Fruit fly (Drosophila melanogaster): Measurements from ENCODE around the gene CG34433.
A peak's percentile ranks its signal among the peaks of the same experiment; 100 is the strongest.

Gene CG34433

DNA sequence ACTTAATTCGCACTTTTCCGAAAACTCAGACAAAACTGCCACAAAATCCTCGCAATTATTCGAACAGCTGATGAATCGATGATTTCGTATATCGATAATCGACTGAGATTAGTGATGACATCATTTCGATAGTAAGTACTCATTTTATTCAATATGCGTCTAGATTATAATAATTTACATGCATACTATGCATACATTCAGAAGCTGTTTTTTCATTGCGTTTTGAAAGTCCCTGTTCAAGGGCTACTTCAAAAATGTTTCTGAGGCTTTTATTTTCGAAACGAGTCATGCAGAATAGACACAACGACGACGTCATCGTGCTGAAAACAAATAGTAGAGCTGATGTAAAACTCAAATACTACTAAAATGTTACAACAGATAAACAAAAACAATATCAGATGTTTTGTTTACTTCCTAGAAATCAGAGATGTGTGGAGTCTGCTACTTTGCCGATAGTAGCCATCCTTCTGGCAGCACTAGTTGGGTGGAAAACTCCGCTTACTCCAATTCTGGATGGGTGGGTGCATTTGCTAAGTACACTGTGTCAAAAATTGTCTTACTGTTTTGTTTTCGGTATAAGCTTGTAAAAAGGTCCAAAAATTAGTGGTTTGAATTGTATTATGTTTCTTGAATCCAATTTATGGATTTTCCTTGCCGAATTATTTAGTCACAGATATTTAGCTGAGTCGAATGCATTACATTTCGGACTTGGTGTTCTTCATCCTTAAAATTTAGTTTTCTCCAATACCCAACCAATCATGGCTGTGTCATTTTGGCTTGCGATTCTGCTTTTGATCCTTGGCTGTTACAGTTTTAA, 48.1 kb upstream of the CG34433 start, which contains the start of the genes CG2246 and CG31021 (continued):
- TF ChIP-seq unc-4 (GFP tag; IDR thresholded peaks at IDR 0.05; ENCODE audit: partially characterized antibody) (peak; percentile 77), cas (GFP tag; IDR thresholded peaks at IDR 0.05) (no peak), YL-1 (GFP tag; optimal IDR thresholded peaks at IDR 0.05) (peak; percentile 34), NfI (GFP tag; optimal IDR thresholded peaks at IDR 0.05) (no peak), pan (optimal IDR thresholded peaks at IDR 0.05) (no peak), pan (GFP tag; optimal IDR thresholded peaks at IDR 0.05 in 1 of 2, IDR thresholded peaks at IDR 0.05 in 1 of 2) (peak in 1 of 2 experiments; percentile 29), kay (GFP tag; optimal IDR thresholded peaks at IDR 0.05) (peak; percentile 27), ttk (GFP tag; IDR thresholded peaks at IDR 0.05) (no peak), CG13287 (GFP tag; IDR thresholded peaks at IDR 0.05; ENCODE audit: partially characterized antibody) (peak; percentile 85), Hr78 (GFP tag; optimal IDR thresholded peaks at IDR 0.05) (no peak), CG17802 (tag; optimal IDR thresholded peaks at IDR 0.05) (no peak), CG12219 (GFP tag; optimal IDR thresholded peaks at IDR 0.05) (no peak), pum (GFP tag; optimal IDR thresholded peaks at IDR 0.05) (peak; percentile 72), pfk (GFP tag; optimal IDR thresholded peaks at IDR 0.05) (no peak), emc (GFP tag; optimal IDR thresholded peaks at IDR 0.05) (peak; percentile 43), CG12299 (tag; optimal IDR thresholded peaks at IDR 0.05) (peak; percentile 15), Myb (GFP tag; optimal IDR thresholded peaks at IDR 0.05) (peak; percentile 59), CG8924 (tag; optimal IDR thresholded peaks at IDR 0.05) (peak; percentile 71), Meics (GFP tag; optimal IDR thresholded peaks at IDR 0.05) (peak; percentile 6), prd (optimal IDR thresholded peaks at IDR 0.05) (no peak), prd (GFP tag; IDR thresholded peaks at IDR 0.05) (peak; percentile 51; the same call in 1 of the 3 replicates), Hr51 (GFP tag; optimal IDR thresholded peaks at IDR 0.05) (peak; percentile 10 to 63), repo (GFP tag; optimal IDR thresholded peaks at IDR 0.05) (no peak), schlank (tag; optimal IDR thresholded peaks at IDR 0.05) (no peak), gce (GFP tag; IDR thresholded peaks at IDR 0.05) (0 out of 3 replicates have a peak, but pooled peaks have one; percentile 25), CG17361 (GFP tag; IDR thresholded peaks at IDR 0.05) (peak; percentile 74), CG13894 (tag; optimal IDR thresholded peaks at IDR 0.05) (peak; percentile 11), Dbx (GFP tag; IDR thresholded peaks at IDR 0.05) (peak; percentile 70; the same call in 2 of the 3 replicates), CTCF (GFP tag; optimal IDR thresholded peaks at IDR 0.05) (peak; percentile 36), yki (optimal IDR thresholded peaks at IDR 0.05) (peak; percentile 4), gro (GFP tag; optimal IDR thresholded peaks at IDR 0.05) (no peak), dan (GFP tag; IDR thresholded peaks at IDR 0.05) (no peak), CG11247 (GFP tag; IDR thresholded peaks at IDR 0.05) (peak; percentile 54; the same call in 1 of the 2 replicates), sima (GFP tag; optimal IDR thresholded peaks at IDR 0.05) (no peak), ems (GFP tag; optimal IDR thresholded peaks at IDR 0.05) (peak; percentile 29), gcm2 (GFP tag; optimal IDR thresholded peaks at IDR 0.05) (no peak), CG3838 (GFP tag; optimal IDR thresholded peaks at IDR 0.05) (peak; percentile 88), CG6813 (GFP tag; optimal IDR thresholded peaks at IDR 0.05) (no peak), sob (GFP tag; IDR thresholded peaks at IDR 0.05) (peak; percentile 72), kah (GFP tag; optimal IDR thresholded peaks at IDR 0.05) (no peak), CG3281 (GFP tag; optimal IDR thresholded peaks at IDR 0.05) (no peak), unpg (GFP tag; optimal IDR thresholded peaks at IDR 0.05) (peak; percentile 16), hkb (optimal IDR thresholded peaks at IDR 0.05) (no peak), hkb (GFP tag; IDR thresholded peaks at IDR 0.05) (no peak), br (optimal IDR thresholded peaks at IDR 0.05) (no peak), CG9727 (GFP tag; optimal IDR thresholded peaks at IDR 0.05) (peak; percentile 42), h (optimal IDR thresholded peaks at IDR 0.05) (no peak), fd64A (GFP tag; optimal IDR thresholded peaks at IDR 0.05) (no peak), ERR (GFP tag; optimal IDR thresholded peaks at IDR 0.05) (peak; percentile 30), jumu (GFP tag; optimal IDR thresholded peaks at IDR 0.05) (peak; percentile 85), ash1 (GFP tag; optimal IDR thresholded peaks at IDR 0.05) (no peak), Ets97D (GFP tag; optimal IDR thresholded peaks at IDR 0.05) (peak; percentile 86)
